Fruit fly (Drosophila melanogaster) whole organism, prepupa: ENCODE results near the gene Trf.

Experiments
- CG1621 ChIP-seq: fragments of 200-800 bp; sonication (Bioruptor generic); optimal IDR thresholded peaks from 3 replicates; lab custom pipeline; 2018; ENCODE audit warnings: missing biosample characterization, mild to moderate bottlenecking, missing genetic modification characterization
- CG16779 ChIP-seq: fragments of 200-800 bp; sonication (Bioruptor generic); optimal IDR thresholded peaks from 3 replicates; lab custom pipeline; 2017; ENCODE audit warnings: missing biosample characterization, mild to moderate bottlenecking, missing genetic modification characterization
- CG34406 ChIP-seq: fragments of 200-800 bp; sonication (Bioruptor generic); optimal IDR thresholded peaks from 3 replicates; lab custom pipeline; 2016; ENCODE audit warnings: missing biosample characterization, missing genetic modification characterization
- CG4318 ChIP-seq: fragments of 200-800 bp; sonication (Bioruptor generic); optimal IDR thresholded peaks from 3 replicates; lab custom pipeline; 2017; ENCODE audit warnings: missing biosample characterization, mild to moderate bottlenecking, missing genetic modification characterization
- CG6163 ChIP-seq: fragments of 200-800 bp; sonication (Bioruptor generic); IDR thresholded peaks from 3 replicates; pipeline ENCODE4 v1.3.6; 2022; ENCODE audit warnings: missing biosample characterization, missing genetic modification characterization
- CG8319 ChIP-seq: fragments of 200-800 bp; sonication (Bioruptor generic); optimal IDR thresholded peaks from 3 replicates; lab custom pipeline; 2016; ENCODE audit warnings: missing biosample characterization, missing genetic modification characterization
- Ets96B ChIP-seq: fragments of 200-800 bp; optimal IDR thresholded peaks from 2 replicates; lab custom pipeline; 2019; ENCODE audit warnings: missing biosample characterization, mild to moderate bottlenecking, missing genetic modification characterization, moderate library complexity
- OdsH ChIP-seq: fragments of 200-800 bp; sonication (Bioruptor generic); optimal IDR thresholded peaks from 3 replicates; lab custom pipeline; 2016; ENCODE audit warnings: missing biosample characterization, missing genetic modification characterization
- Sox14 ChIP-seq: fragments of 200-800 bp; sonication (Bioruptor generic); optimal IDR thresholded peaks from 3 replicates; lab custom pipeline; 2016; ENCODE audit warnings: missing biosample characterization, missing genetic modification characterization
- achi ChIP-seq: fragments of 200-800 bp; sonication (Bioruptor generic); optimal IDR thresholded peaks from 3 replicates; lab custom pipeline; 2016; ENCODE audit warnings: missing biosample characterization, missing genetic modification characterization
- dsx ChIP-seq: fragments of 200-800 bp; optimal IDR thresholded peaks from 3 replicates; lab custom pipeline; 2019; ENCODE audit warnings: missing biosample characterization, mild to moderate bottlenecking, missing genetic modification characterization, moderate library complexity; ENCODE audit not compliant: poor library complexity, severe bottlenecking
- esn ChIP-seq: fragments of 200-800 bp; sonication (Bioruptor generic); optimal IDR thresholded peaks from 2 replicates; lab custom pipeline; 2016; ENCODE audit warnings: missing biosample characterization, mild to moderate bottlenecking, missing genetic modification characterization, moderate library complexity
- topi ChIP-seq: fragments of 200-800 bp; sonication (Bioruptor generic); optimal IDR thresholded peaks from 3 replicates; lab custom pipeline; 2016; ENCODE audit warnings: missing biosample characterization, missing genetic modification characterization

DNA sequence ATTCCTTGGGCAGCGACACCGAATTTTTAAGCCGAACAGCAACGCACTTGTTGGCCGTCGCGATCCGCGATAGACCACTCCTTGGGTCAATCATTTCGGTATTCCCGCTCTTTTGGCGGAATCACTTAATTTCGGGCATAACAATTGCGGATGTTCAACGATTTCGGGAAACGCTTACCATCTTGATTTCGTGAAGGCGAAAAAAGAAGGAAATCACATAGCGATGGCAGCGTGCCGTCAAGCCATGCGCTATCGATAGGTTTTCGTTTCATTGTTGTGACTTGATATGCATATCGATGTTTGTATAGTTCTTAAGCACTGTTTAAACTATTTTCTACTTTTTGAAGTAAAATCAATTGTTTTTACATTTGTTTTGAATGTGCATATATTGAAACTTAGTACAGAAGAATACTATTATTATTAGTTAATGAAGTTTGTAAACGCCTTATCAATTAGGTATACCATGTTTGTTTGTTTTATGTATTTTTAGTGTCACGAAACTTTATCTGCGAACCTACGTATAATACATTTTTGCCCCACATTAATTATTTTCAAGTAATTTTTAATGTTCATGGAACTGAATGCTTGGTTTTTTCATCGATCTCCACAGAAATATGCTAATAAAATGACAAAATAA is 29.9 kb upstream of the Trf start, which contains the start of gene RpL36A:
- TF ChIP-seq achi (GFP tag; lab: Kevin White, UChicago) (peak; percentile 100), CG6163 (GFP tag; lab: Robert Waterston, UW) (peak; percentile 32; the same call in 2 of the 3 replicates), CG34406 (GFP tag; lab: Kevin White, UChicago) (no peak), CG16779 (tag; lab: Kevin White, UChicago) (no peak), CG8319 (GFP tag; lab: Kevin White, UChicago) (no peak), topi (GFP tag; lab: Kevin White, UChicago) (no peak), Ets96B (tag; lab: Kevin White, UChicago) (no peak), Sox14 (no peak), dsx (GFP tag; lab: Kevin White, UChicago) (no peak), CG1621 (tag; lab: Kevin White, UChicago) (peak; percentile 39), esn (peak; percentile 65), CG4318 (no peak), OdsH (no peak)
